Fruit fly (Drosophila melanogaster): ENCODE data around the gene CG14635.
A peak's percentile ranks its signal among the peaks of the same experiment; 100 is the strongest.

Gene CG14635

DNA sequence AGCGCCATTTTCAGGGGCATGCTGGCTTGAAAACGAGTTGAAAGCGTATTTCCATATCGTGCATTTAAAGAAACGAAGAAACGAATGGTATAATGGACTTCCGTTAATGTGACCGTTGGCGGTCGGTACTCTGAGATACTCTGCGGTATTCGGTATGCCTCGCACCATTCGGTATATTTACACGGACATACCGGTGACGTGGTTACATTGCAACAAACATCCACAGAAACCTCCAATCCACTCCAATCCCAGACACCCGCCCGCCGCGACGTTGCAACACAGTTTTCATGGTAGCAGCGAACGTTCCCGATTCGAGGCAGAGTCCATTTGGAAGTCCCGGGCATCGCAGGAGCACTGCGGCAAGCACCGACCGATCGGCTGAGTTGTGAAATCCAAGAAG lies 38.7 kb upstream of the CG14635 start, which contains the start of gene Sec22 (continued):
- no peak for TF ChIP-seq Antp (GFP tag; optimal IDR thresholded peaks at IDR 0.05)
- TF ChIP-seq stwl (tag; optimal IDR thresholded peaks at IDR 0.05), result peak; percentile 57
- TF ChIP-seq CG12769 (tag; optimal IDR thresholded peaks at IDR 0.05), result no peak
- peak; percentile 29 for TF ChIP-seq Dref (GFP tag; IDR thresholded peaks at IDR 0.05)
- peak; percentile 60 for TF ChIP-seq pfk (GFP tag; optimal IDR thresholded peaks at IDR 0.05)
- peak; percentile 93 for TF ChIP-seq Ets97D (GFP tag; optimal IDR thresholded peaks at IDR 0.05)
- no peak for TF ChIP-seq CG8290 (GFP tag; optimal IDR thresholded peaks at IDR 0.05)
- TF ChIP-seq CG8290 (tag; optimal IDR thresholded peaks at IDR 0.05), result peak in 1 of 2 experiments; percentile 46
- TF ChIP-seq MESR4 (GFP tag; optimal IDR thresholded peaks at IDR 0.05), result peak; percentile 88
- no peak for TF ChIP-seq ap (GFP tag; IDR thresholded peaks at IDR 0.05)
- peak; percentile 30; the same call in 1 of the 2 replicates for TF ChIP-seq chm (GFP tag; IDR thresholded peaks at IDR 0.05)
- TF ChIP-seq CG12659 (GFP tag; optimal IDR thresholded peaks at IDR 0.05), result peak; percentile 46
- peak; percentile 9 for TF ChIP-seq trem (tag; optimal IDR thresholded peaks at IDR 0.05)
- TF ChIP-seq caup (GFP tag; optimal IDR thresholded peaks at IDR 0.05; ENCODE audit: severe bottlenecking), result peak; percentile 7
- TF ChIP-seq Sry-δ (GFP tag; optimal IDR thresholded peaks at IDR 0.05), result peak; percentile 17
- TF ChIP-seq otp (GFP tag; IDR thresholded peaks at IDR 0.05), result no peak
- TF ChIP-seq MBD-R2 (GFP tag; IDR thresholded peaks at IDR 0.05), result peak; percentile 77
- TF ChIP-seq slp2 (GFP tag; optimal IDR thresholded peaks at IDR 0.05), result no peak
- TF ChIP-seq tll (GFP tag; optimal IDR thresholded peaks at IDR 0.05), result no peak
- TF ChIP-seq CG2116 (GFP tag; optimal IDR thresholded peaks at IDR 0.05), result peak; percentile 37
- peak; percentile 1 for TF ChIP-seq Deaf1 (tag; optimal IDR thresholded peaks at IDR 0.05)
- TF ChIP-seq CG4617 (GFP tag; optimal IDR thresholded peaks at IDR 0.05; ENCODE audit: borderline replicate concordance), result peak; percentile 51
- peak; percentile 29 for TF ChIP-seq HLHmδ (GFP tag; optimal IDR thresholded peaks at IDR 0.05)
- peak; percentile 30 for TF ChIP-seq CG6813 (GFP tag; optimal IDR thresholded peaks at IDR 0.05)
- TF ChIP-seq CG3407 (GFP tag; optimal IDR thresholded peaks at IDR 0.05), result no peak
- peak; percentile 31 for TF ChIP-seq phol (tag; optimal IDR thresholded peaks at IDR 0.05)
- TF ChIP-seq Opbp (GFP tag; IDR thresholded peaks at IDR 0.05; ENCODE audit: partially characterized antibody), result 0 out of 3 replicates have a peak, but pooled peaks have one; percentile 24
- TF ChIP-seq CG10431 (GFP tag; optimal IDR thresholded peaks at IDR 0.05), result no peak
- peak; percentile 27 for TF ChIP-seq HmgZ (tag; optimal IDR thresholded peaks at IDR 0.05)
- no peak for TF ChIP-seq CG10462 (GFP tag; optimal IDR thresholded peaks at IDR 0.05)
- TF ChIP-seq Ets65A (GFP tag), result peak; percentile 74
- 0 out of 2 replicates have a peak, but pooled peaks have one; percentile 8 for TF ChIP-seq Rfx (GFP tag; IDR thresholded peaks at IDR 0.05)
- TF ChIP-seq CG14710 (tag; optimal IDR thresholded peaks at IDR 0.05), result peak; percentile 40
- TF ChIP-seq CG3065 (GFP tag; optimal IDR thresholded peaks at IDR 0.05), result no peak
- TF ChIP-seq CG4854 (GFP tag; optimal IDR thresholded peaks at IDR 0.05), result no peak
- peak; percentile 66 for TF ChIP-seq Xbp1 (GFP tag; optimal IDR thresholded peaks at IDR 0.05)
- no peak for TF ChIP-seq CG13624 (GFP tag; optimal IDR thresholded peaks at IDR 0.05)
- TF ChIP-seq HHEX (GFP tag; optimal IDR thresholded peaks at IDR 0.05), result no peak

DNA sequence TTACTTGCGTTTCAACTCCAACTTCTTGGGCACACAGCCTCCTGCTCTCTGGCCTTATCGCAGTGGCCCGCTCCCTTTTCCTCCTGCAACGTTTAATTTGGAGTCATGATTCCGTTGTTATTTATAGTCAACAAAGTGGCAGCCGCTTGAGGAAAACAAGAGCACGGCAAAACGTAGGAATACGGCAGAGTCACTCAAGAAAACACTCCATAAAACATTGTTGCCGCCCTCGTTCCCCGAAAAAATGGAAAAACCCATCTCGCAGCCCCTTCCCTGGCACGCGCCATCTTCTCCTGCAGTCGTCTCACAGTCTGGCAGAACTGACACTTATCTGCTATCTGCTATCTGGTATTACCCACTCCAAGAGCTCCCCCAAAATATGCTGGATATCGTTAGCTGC lies 19.7 kb upstream of the CG14635 start:
- TF ChIP-seq grn (GFP tag; optimal IDR thresholded peaks at IDR 0.05) (peak; percentile 23), z (GFP tag; IDR thresholded peaks at IDR 0.05) (peak; percentile 78; the same call in 2 of the 3 replicates), Ets65A (GFP tag) (peak; percentile 74), Vsx1 (GFP tag; optimal IDR thresholded peaks at IDR 0.05) (no peak), CG16863 (GFP tag; optimal IDR thresholded peaks at IDR 0.05) (no peak), Blimp-1 (GFP tag; optimal IDR thresholded peaks at IDR 0.05) (no peak), pros (GFP tag; optimal IDR thresholded peaks at IDR 0.05) (peak; percentile 57), CG5180 (GFP tag; optimal IDR thresholded peaks at IDR 0.05) (no peak), CG13894 (tag; optimal IDR thresholded peaks at IDR 0.05) (peak; percentile 67), sens (GFP tag) (peak; percentile 1), CG3726 (GFP tag; IDR thresholded peaks at IDR 0.05) (no peak), Hey (tag; optimal IDR thresholded peaks at IDR 0.05) (peak; percentile 40), CG15601 (tag; optimal IDR thresholded peaks at IDR 0.05) (peak; percentile 9), ap (GFP tag; IDR thresholded peaks at IDR 0.05) (no peak), ATbp (GFP tag; optimal IDR thresholded peaks at IDR 0.05) (peak; percentile 28), HLHmδ (GFP tag; optimal IDR thresholded peaks at IDR 0.05) (peak; percentile 35), CG1792 (GFP tag; optimal IDR thresholded peaks at IDR 0.05) (no peak)
